Worm (Caenorhabditis elegans) whole organism, L1 larva: Measurements from ENCODE around the gene slc-17.7.

Experiments used
- elt-3 ChIP-seq, 6 experiments: fragments of 150-350 bp in 1 of 6; sonication (generic microtip); optimal IDR thresholded peaks; 2 replicates each; lab custom pipeline; 2017 to 2018; ENCODE audit warnings: missing biosample characterization in 6 of 6, missing genetic modification characterization in 6 of 6, inconsistent platforms in 1 of 6
- ets-5 ChIP-seq: fragments of 200-800 bp; sonication (Bioruptor generic); IDR thresholded peaks from 2 replicates; pipeline ENCODE4 v1.3.6; 2022; ENCODE audit warnings: missing genetic modification characterization, missing compliant biosample characterization

- TF ChIP-seq ets-5 (GFP tag; lab: Robert Waterston, UW): no peak
- no peak for TF ChIP-seq elt-3 (tag; optimal IDR thresholded peaks at IDR 0.05; lab: Kevin White, UChicago)
Observed at ce11 chrV:9271835-9272234, 5.5 kb upstream of the slc-17.7 start.
